Worm (Caenorhabditis elegans): ENCODE data around the gene tbx-34.

DNA sequence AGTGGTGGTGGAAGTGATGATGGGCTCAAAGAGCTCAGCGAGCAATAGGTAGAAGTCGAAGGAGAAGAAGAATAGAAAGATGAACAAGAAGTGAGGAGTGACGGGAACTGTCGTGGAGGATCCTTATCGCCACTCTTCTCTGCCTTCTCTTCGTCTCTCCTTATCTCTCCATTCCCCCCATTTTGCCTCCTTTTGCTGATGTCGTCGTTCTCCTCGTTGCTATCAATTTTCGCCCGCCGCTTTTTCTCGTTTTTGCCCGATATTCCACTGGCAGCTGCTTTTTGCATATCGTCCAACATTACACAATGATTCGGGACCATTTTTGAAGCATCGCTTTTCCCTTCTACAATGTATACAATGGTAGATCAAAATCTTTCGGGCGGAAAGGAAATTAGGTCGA, 49.3 kb upstream of the tbx-34 start:
- TF ChIP-seq ref-1 (GFP tag; conservative IDR thresholded peaks at IDR 0.05) (no peak), flt-1 (GFP tag; IDR thresholded peaks at IDR 0.05) (no peak), tab-1 (GFP tag; IDR thresholded peaks at IDR 0.05) (no peak)
